Worm (Caenorhabditis elegans): Measurements from ENCODE around the gene C06E8.5.

Gene C06E8.5

ce11 chrIII:6970744-6971143, 34.5 kb downstream of the C06E8.5 start:
- TF ChIP-seq blmp-1 (tag; optimal IDR thresholded peaks at IDR 0.05), result no peak
- no peak for TF ChIP-seq sem-2 (GFP tag; optimal IDR thresholded peaks at IDR 0.05)
- TF ChIP-seq ceh-43 (GFP tag; optimal IDR thresholded peaks at IDR 0.05), result no peak
- TF ChIP-seq sptf-1 (tag; optimal IDR thresholded peaks at IDR 0.05), result no peak
- TF ChIP-seq mep-1 (tag; optimal IDR thresholded peaks at IDR 0.05), result no peak

DNA sequence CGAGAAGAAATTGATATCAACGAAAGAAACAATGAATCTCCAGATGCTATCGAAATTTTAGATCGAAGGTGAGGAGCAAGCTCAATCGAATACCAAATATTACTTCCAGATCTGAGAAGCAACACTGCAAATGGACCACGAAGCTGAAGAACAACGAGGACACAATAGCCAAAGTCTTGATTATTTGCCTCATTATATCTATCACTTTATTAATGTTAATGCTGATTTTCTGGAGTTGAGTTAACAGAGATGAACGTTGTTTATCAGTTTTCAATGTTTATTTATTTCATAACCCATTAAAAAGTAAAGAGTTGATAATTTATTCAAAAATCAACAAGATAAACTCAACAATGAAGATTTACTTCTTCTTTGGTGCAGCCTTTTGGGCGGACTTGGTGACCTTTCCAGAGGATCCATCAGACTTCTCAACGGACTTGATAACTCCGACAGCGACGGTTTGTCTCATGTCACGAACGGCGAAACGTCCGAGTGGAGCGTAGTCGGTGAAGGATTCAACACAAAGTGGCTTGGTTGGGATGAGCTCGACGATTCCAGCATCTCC, 35.4 kb downstream of the C06E8.5 start:
- TF ChIP-seq zip-8 (tag; optimal IDR thresholded peaks at IDR 0.05) (no peak), mls-2 (tag; optimal IDR thresholded peaks at IDR 0.05) (no peak), flh-1 (GFP tag; optimal IDR thresholded peaks at IDR 0.05) (no peak)

ce11 chrIII:6969090-6969489, 36.2 kb downstream of the C06E8.5 start, which contains the start of gene F31E3.12:
Gene F31E3.12 (plus strand): TSS chrIII:6969390.
- TF ChIP-seq cnd-1 (tag; optimal IDR thresholded peaks at IDR 0.05) (no peak), nhr-28 (tag; optimal IDR thresholded peaks at IDR 0.05) (no peak), ztf-11 (tag; optimal IDR thresholded peaks at IDR 0.05) (no peak)

- no peak for TF ChIP-seq nhr-28 (tag; optimal IDR thresholded peaks at IDR 0.05)
- TF ChIP-seq ztf-11 (tag; optimal IDR thresholded peaks at IDR 0.05), result no peak
- no peak for TF ChIP-seq sem-2 (GFP tag; optimal IDR thresholded peaks at IDR 0.05)
- TF ChIP-seq elt-1 (tag; optimal IDR thresholded peaks at IDR 0.05; ENCODE audit: borderline replicate concordance, insufficient read depth), result no peak
- no peak for TF ChIP-seq nhr-237 (tag; optimal IDR thresholded peaks at IDR 0.05)
- no peak for TF ChIP-seq nhr-12 (tag; optimal IDR thresholded peaks at IDR 0.05)
- no peak for TF ChIP-seq sptf-1 (tag; optimal IDR thresholded peaks at IDR 0.05)
- no peak for TF ChIP-seq elt-3 (tag; optimal IDR thresholded peaks at IDR 0.05)
- no peak for TF ChIP-seq unc-39 (tag; optimal IDR thresholded peaks at IDR 0.05)
- TF ChIP-seq nhr-76 (tag; optimal IDR thresholded peaks at IDR 0.05), result no peak
- TF ChIP-seq drap-1 (GFP tag; optimal IDR thresholded peaks at IDR 0.05), result no peak
Observed at ce11 chrIII:6968655-6969054, 36.6 kb downstream of the C06E8.5 start.

DNA sequence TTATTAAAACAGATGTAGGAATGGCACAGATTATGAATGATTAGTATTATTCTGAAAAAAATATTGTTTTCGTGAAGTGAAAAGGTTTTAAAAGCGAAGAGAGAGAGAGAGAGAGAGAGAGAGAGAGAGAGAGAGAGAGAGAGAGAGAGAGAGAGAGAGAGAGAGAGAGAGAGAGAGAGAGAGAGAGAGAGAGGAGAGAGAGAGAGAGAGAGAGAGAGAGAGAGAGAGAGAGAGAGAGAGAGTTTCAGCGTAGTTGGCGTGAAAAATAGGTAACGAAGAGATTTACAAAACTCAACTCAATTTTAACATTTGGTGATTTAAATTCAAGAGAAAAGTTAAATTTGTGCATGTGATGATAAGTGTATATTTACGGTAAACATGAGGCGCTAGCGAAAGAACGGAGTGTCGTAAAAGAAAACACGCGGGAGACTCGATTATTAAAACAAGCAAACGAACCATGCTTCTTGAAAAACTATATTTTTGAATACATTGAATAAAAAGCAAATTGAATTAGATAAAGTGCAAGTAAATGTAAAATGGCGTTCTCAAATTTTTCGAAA, 37.1 kb downstream of the C06E8.5 start, which contains the start of gene panl-2:
TSS of gene panl-2 (minus strand) at position 51 of the 560 bp plus-strand sequence.
- peak; percentile 34 for TF ChIP-seq ces-1 (GFP tag; optimal IDR thresholded peaks at IDR 0.05)
- TF ChIP-seq nhr-237 (tag; optimal IDR thresholded peaks at IDR 0.05), result peak; percentile 32
- TF ChIP-seq lsy-2 (tag; optimal IDR thresholded peaks at IDR 0.05), result peak; percentile 65
- TF ChIP-seq tbx-8 (GFP tag; optimal IDR thresholded peaks at IDR 0.05), result no peak

DNA sequence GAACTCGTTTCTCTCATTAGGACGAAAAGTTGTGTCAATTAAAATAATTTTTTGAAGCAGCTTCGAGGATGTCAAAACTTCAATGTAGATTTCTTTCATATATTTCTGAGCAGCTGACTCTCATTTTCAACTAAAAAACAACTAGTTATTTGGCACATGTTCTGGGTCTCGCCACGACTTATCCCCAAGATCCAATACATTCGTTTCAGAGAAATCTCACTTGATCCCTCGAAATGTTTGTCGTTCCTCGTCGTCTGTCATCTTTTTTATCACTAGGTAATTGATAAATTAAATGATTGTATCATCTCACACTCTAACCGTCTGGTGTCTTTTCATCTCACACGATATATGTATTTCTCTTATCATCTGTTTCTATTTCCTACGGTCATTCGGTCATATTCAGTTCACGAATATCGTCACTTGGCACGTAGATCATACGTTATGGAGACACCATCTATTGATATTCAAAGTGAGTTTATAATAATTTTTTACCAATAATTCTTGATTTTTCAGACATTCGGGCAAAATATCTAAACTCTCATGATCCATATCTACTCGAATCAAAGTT, 43.2 kb downstream of the C06E8.5 start, which contains the start of the genes rpn-6.1 and F57B9.1:
TSS of gene rpn-6.1 (minus strand) at position 65 of the 568 bp plus-strand sequence.
TSS of gene F57B9.1 (plus strand) at position 154 of the 568 bp plus-strand sequence.
- TF ChIP-seq elt-3 (tag; optimal IDR thresholded peaks at IDR 0.05) (peak; percentile 44), lsy-2 (tag; optimal IDR thresholded peaks at IDR 0.05) (peak; percentile 12), unc-62 (GFP tag; optimal IDR thresholded peaks at IDR 0.05) (peak; percentile 7), hlh-1 (tag; optimal IDR thresholded peaks at IDR 0.05) (no peak), cnd-1 (tag; optimal IDR thresholded peaks at IDR 0.05) (no peak), pha-4 (tag; optimal IDR thresholded peaks at IDR 0.05) (no peak), nhr-76 (tag; optimal IDR thresholded peaks at IDR 0.05) (no peak)

- TF ChIP-seq sptf-1 (tag; optimal IDR thresholded peaks at IDR 0.05) (peak; percentile 18), mep-1 (tag; optimal IDR thresholded peaks at IDR 0.05) (peak; percentile 46), nhr-2 (tag; optimal IDR thresholded peaks at IDR 0.05) (no peak), lsy-2 (tag; optimal IDR thresholded peaks at IDR 0.05) (peak; percentile 97), ceh-43 (GFP tag; optimal IDR thresholded peaks at IDR 0.05) (peak; percentile 31)
Observed at ce11 chrIII:6961167-6961566, 44.1 kb downstream of the C06E8.5 start.
